Worm (Caenorhabditis elegans): ENCODE measurements around the gene skr-4.

- TF ChIP-seq flt-1 (GFP tag; IDR thresholded peaks at IDR 0.05): no peak
- no peak for TF ChIP-seq ref-1 (GFP tag; conservative IDR thresholded peaks at IDR 0.05)
- TF ChIP-seq T22C8.4 (GFP tag; IDR thresholded peaks at IDR 0.05): no peak
Observed at ce11 chrV:19955171-19955570, 31.1 kb downstream of the skr-4 start, which contains the start of gene abhd-3.1.
